Worm (Caenorhabditis elegans) whole organism, midembryonic: ENCODE measurements around the gene decr-1.3.

Experiments
- cog-1 ChIP-seq: sonication (generic microtip); optimal IDR thresholded peaks from 2 replicates; lab custom pipeline; 2016; ENCODE audit warnings: missing genetic modification characterization, missing compliant biosample characterization
- klf-2 ChIP-seq: fragments of 200-800 bp; sonication (Bioruptor generic); conservative IDR thresholded peaks from 2 replicates; pipeline ENCODE4 v1.3.6; 2022; ENCODE audit warnings: missing genetic modification reagents, missing genetic modification characterization, missing compliant biosample characterization
- tab-1 ChIP-seq: fragments of 200-800 bp; sonication (Bioruptor generic); IDR thresholded peaks from 2 replicates; pipeline ENCODE4 v1.3.6; 2022; ENCODE audit warnings: missing genetic modification characterization, missing compliant biosample characterization

DNA sequence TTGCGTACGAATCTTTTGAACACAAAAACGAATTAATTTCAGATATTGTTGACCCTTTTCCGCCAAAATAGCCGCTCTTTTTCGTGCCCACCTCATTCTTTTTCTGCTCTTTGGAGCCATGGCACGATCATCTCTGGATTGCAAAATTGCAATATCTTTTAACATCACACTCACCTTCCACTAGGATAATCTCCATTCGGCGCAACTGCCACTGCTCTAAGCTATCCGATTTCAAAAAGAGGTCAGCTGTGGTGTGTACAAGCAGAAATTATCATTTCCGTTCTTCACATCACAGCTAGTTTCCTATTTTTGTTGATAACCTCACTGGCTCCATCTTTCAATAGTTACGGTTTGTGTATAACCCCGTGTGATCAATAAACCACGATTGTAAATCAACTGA, 46.7 kb downstream of the decr-1.3 start:
- TF ChIP-seq klf-2 (GFP tag; lab: Robert Waterston, UW): no peak
- no peak for TF ChIP-seq tab-1 (GFP tag; lab: Robert Waterston, UW)
- no peak for TF ChIP-seq cog-1 (tag; lab: Kevin White, UChicago)
